Worm (Caenorhabditis elegans) whole organism, L4 larva: ENCODE measurements around the gene W06G6.9.

Source experiments
- F10B5.3 ChIP-seq: sonication (generic microtip); optimal IDR thresholded peaks from 2 replicates; lab custom pipeline; 2016; ENCODE audit warnings: mild to moderate bottlenecking, missing genetic modification characterization, missing compliant biosample characterization
- F49E8.2 ChIP-seq: sonication (generic microtip); optimal IDR thresholded peaks from 2 replicates; lab custom pipeline; 2016; ENCODE audit warnings: missing compliant biosample characterization, mild to moderate bottlenecking, missing genetic modification characterization, borderline replicate concordance
- Y75B8A.6 ChIP-seq: fragments of 200-800 bp; sonication (Bioruptor generic); IDR thresholded peaks from 2 replicates; pipeline ENCODE4 v1.3.6; 2022; ENCODE audit warnings: missing genetic modification reagents, missing genetic modification characterization, missing compliant biosample characterization
- ZK337.2 ChIP-seq: fragments of 200-800 bp; sonication (Bioruptor generic); IDR thresholded peaks from 2 replicates; pipeline ENCODE4 v1.3.6; 2022; ENCODE audit warnings: missing genetic modification reagents, missing genetic modification characterization, missing compliant biosample characterization
- aha-1 ChIP-seq: fragments of 150-350 bp; peaks from one replicate; lab custom pipeline; 2014; ENCODE audit warnings: missing biosample characterization, missing genetic modification characterization
- aly-2 ChIP-seq: sonication (generic microtip); optimal IDR thresholded peaks from 2 replicates; lab custom pipeline; 2018; ENCODE audit warnings: missing biosample characterization, missing genetic modification characterization
- arid-1 ChIP-seq: fragments of 200-800 bp; sonication (Bioruptor generic); conservative IDR thresholded peaks from 2 replicates; pipeline ENCODE4 v1.3.6; 2022; ENCODE audit warnings: missing genetic modification reagents, missing genetic modification characterization, missing compliant biosample characterization
- ceh-32 ChIP-seq: sonication (generic microtip); optimal IDR thresholded peaks from 2 replicates; lab custom pipeline; 2016; ENCODE audit warnings: mild to moderate bottlenecking, missing genetic modification characterization, missing compliant biosample characterization; ENCODE audit not compliant: poor library complexity
- ceh-62 ChIP-seq: sonication (generic microtip); optimal IDR thresholded peaks from 2 replicates; lab custom pipeline; 2017; ENCODE audit warnings: missing biosample characterization, missing genetic modification characterization
- ctbp-1 ChIP-seq: fragments of 200-800 bp; sonication (Bioruptor generic); IDR thresholded peaks from 2 replicates; pipeline ENCODE4 v1.3.6; 2022; ENCODE audit warnings: missing genetic modification reagents, missing genetic modification characterization, missing compliant biosample characterization
- daf-12 ChIP-seq: fragments of 150-350 bp; optimal IDR thresholded peaks from 2 replicates; lab custom pipeline; 2014; ENCODE audit warnings: missing biosample characterization, missing genetic modification reagents, missing genetic modification characterization
- daf-16 ChIP-seq, 3 experiments: sonication (generic microtip); optimal IDR thresholded peaks; 2 replicates each; lab custom pipeline; 2016 to 2017; ENCODE audit warnings: missing genetic modification characterization in 3 of 3, missing genetic modification reagents in 3 of 3, mild to moderate bottlenecking in 2 of 3, missing compliant biosample characterization in 2 of 3, missing biosample characterization in 1 of 3, moderate library complexity in 1 of 3
- daf-19 ChIP-seq: fragments of 200-800 bp; sonication (Bioruptor generic); conservative IDR thresholded peaks from 2 replicates; pipeline ENCODE4 v1.3.6; 2022; ENCODE audit warnings: missing genetic modification characterization, missing compliant biosample characterization
- dpl-1 ChIP-seq: fragments of 150-350 bp; optimal IDR thresholded peaks from 2 replicates; lab custom pipeline; 2014; ENCODE audit warnings: missing biosample characterization, missing genetic modification reagents, missing genetic modification characterization
- duxl-1 ChIP-seq: sonication (generic microtip); optimal IDR thresholded peaks from 2 replicates; lab custom pipeline; 2016; ENCODE audit warnings: mild to moderate bottlenecking, missing genetic modification characterization, moderate library complexity, missing compliant biosample characterization; ENCODE audit not compliant: poor library complexity
- egl-43 ChIP-seq: fragments of 200-800 bp; sonication (Bioruptor generic); IDR thresholded peaks from 2 replicates; pipeline ENCODE4 v1.3.6; 2022; ENCODE audit warnings: missing genetic modification reagents, missing genetic modification characterization, missing compliant biosample characterization
- fos-1 ChIP-seq: fragments of 150-350 bp; optimal IDR thresholded peaks from 2 replicates; lab custom pipeline; 2014; ENCODE audit warnings: missing biosample characterization, missing genetic modification characterization
- gei-8 ChIP-seq: fragments of 200-800 bp; sonication (Bioruptor generic); optimal IDR thresholded peaks from 2 replicates; lab custom pipeline; 2018; ENCODE audit warnings: mild to moderate bottlenecking, missing genetic modification characterization, missing compliant biosample characterization
- hif-1 ChIP-seq, 2 experiments: sonication (generic microtip); optimal IDR thresholded peaks; 2 replicates each; lab custom pipeline; 2016 to 2017; ENCODE audit warnings: missing compliant biosample characterization in 2 of 2, missing genetic modification characterization in 2 of 2, missing genetic modification reagents in 2 of 2, missing genotype in 2 of 2, mild to moderate bottlenecking in 1 of 2
- hlh-11 ChIP-seq: fragments of 200-800 bp; sonication (Bioruptor generic); optimal IDR thresholded peaks from 2 replicates; lab custom pipeline; 2018; ENCODE audit warnings: mild to moderate bottlenecking, missing genetic modification characterization, missing compliant biosample characterization
- lin-38 ChIP-seq: fragments of 200-800 bp; sonication (Bioruptor generic); IDR thresholded peaks from 2 replicates; pipeline ENCODE4 v1.3.6; 2022; ENCODE audit warnings: missing genetic modification reagents, missing genetic modification characterization, missing compliant biosample characterization
- lin-39 ChIP-seq: fragments of 150-350 bp; optimal IDR thresholded peaks from 2 replicates; lab custom pipeline; 2014; ENCODE audit warnings: missing biosample characterization, missing genetic modification reagents, missing genetic modification characterization
- lir-3 ChIP-seq: sonication (generic microtip); optimal IDR thresholded peaks from 2 replicates; lab custom pipeline; 2016; ENCODE audit warnings: mild to moderate bottlenecking, missing genetic modification characterization, missing compliant biosample characterization
- madf-9 ChIP-seq: fragments of 200-800 bp; sonication (Bioruptor generic); conservative IDR thresholded peaks from 2 replicates; pipeline ENCODE4 v1.3.6; 2022; ENCODE audit warnings: missing genetic modification reagents, missing genetic modification characterization, missing compliant biosample characterization
- mdt-29 ChIP-seq: fragments of 200-800 bp; sonication (Bioruptor generic); IDR thresholded peaks from 2 replicates; pipeline ENCODE4 v1.3.6; 2022; ENCODE audit warnings: missing genetic modification reagents, missing genetic modification characterization, missing compliant biosample characterization
- nhr-10 ChIP-seq: fragments of 150-350 bp; optimal IDR thresholded peaks from 2 replicates; lab custom pipeline; 2014; ENCODE audit warnings: missing biosample characterization, missing genetic modification characterization
- nhr-102 ChIP-seq: sonication (generic microtip); optimal IDR thresholded peaks from 2 replicates; lab custom pipeline; 2016; ENCODE audit warnings: mild to moderate bottlenecking, missing genetic modification characterization, moderate library complexity, missing compliant biosample characterization
- nhr-11 ChIP-seq: fragments of 150-350 bp; optimal IDR thresholded peaks from 2 replicates; lab custom pipeline; 2014; ENCODE audit warnings: missing biosample characterization, missing genetic modification characterization
- nhr-111 ChIP-seq: fragments of 200-800 bp; sonication (Bioruptor generic); optimal IDR thresholded peaks from 2 replicates; lab custom pipeline; 2018; ENCODE audit warnings: mild to moderate bottlenecking, missing genetic modification characterization, missing compliant biosample characterization
- nhr-42 ChIP-seq: fragments of 200-800 bp; sonication (Bioruptor generic); IDR thresholded peaks from 2 replicates; pipeline ENCODE4 v1.3.6; 2022; ENCODE audit warnings: missing genetic modification characterization, missing compliant biosample characterization
- nhr-77 ChIP-seq: fragments of 150-350 bp; optimal IDR thresholded peaks from 2 replicates; lab custom pipeline; 2014; ENCODE audit warnings: missing biosample characterization, missing genetic modification characterization
- pqm-1 ChIP-seq: sonication (generic microtip); optimal IDR thresholded peaks from 2 replicates; lab custom pipeline; 2017; ENCODE audit warnings: missing biosample characterization, missing genetic modification characterization
- sdz-12 ChIP-seq: fragments of 200-800 bp; sonication (Bioruptor generic); optimal IDR thresholded peaks from 2 replicates; lab custom pipeline; 2018; ENCODE audit warnings: mild to moderate bottlenecking, missing genetic modification characterization, missing compliant biosample characterization
- unc-39 ChIP-seq: sonication (generic microtip); optimal IDR thresholded peaks from 2 replicates; lab custom pipeline; 2017; ENCODE audit warnings: missing biosample characterization, missing genetic modification characterization
- unc-62 ChIP-seq, 3 experiments: fragments of 150-350 bp in 1 of 3; sonication (generic microtip); optimal IDR thresholded peaks in 2 of 3; peaks in 1 of 3; 1 replicate in 1 of 3; 2 replicates in 2 of 3; lab custom pipeline; 2014 to 2017; ENCODE audit warnings: missing biosample characterization in 3 of 3, missing genetic modification characterization in 3 of 3, missing genetic modification reagents in 3 of 3, missing genotype in 1 of 3
- ztf-11 ChIP-seq: fragments of 150-350 bp; optimal IDR thresholded peaks from 2 replicates; lab custom pipeline; 2014; ENCODE audit warnings: missing biosample characterization, missing genetic modification characterization

W06G6.9 gene

DNA sequence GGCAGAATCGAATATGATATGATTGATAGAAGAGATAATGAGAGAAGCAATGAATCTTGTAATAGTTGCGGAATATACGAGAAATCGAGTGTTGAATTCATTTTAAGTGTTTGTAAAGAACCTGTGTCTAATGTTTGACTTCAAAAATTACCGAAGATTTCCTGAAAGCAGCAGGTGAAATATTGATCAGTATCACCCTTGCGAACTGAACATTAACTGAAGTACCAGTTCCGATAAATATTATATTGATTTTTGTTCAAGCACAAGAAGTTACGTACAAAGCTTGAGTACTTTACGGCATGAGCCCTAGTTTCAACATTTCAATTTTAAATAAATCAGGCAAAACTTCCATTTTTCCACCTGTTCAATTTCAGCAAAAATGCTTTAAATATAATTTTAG, 33.0 kb upstream of the W06G6.9 start, which contains the start of gene srz-103:
TSS of gene srz-103 (minus strand) at position 101 of the 400 bp plus-strand sequence.
- no peak for TF ChIP-seq dpl-1 (GFP tag; lab: Kevin White, UChicago)
- TF ChIP-seq hif-1 (tag; optimal IDR thresholded peaks at IDR 0.05; lab: Kevin White, UChicago) = no peak
- TF ChIP-seq ceh-32 = no peak
- TF ChIP-seq, all 104 proteins: peak for 0

DNA sequence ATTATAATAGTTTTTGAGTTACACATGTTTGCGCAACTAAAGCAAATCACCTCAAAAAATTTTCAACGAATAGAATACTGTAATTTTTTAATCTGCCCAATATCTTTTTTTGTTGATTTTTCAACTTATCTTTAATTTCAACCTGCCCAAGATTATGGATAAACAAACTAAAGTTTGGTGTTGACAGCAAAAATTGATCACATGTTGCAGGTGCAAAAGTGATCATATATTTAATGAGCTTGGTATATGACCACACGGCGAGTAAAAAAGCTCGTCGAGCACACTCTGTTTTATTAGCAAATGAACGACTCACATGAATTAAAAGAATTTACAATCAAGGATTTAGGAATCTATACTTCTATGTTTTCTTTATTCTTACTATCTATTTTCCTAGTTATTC, 29.3 kb upstream of the W06G6.9 start, which contains the start of gene srz-1:
TSS of gene srz-1 (plus strand) at position 301 of the 400 bp plus-strand sequence.
- no peak for TF ChIP-seq ZK337.2 (GFP tag; lab: Robert Waterston, UW)
- no peak for TF ChIP-seq pqm-1 (tag; lab: Kevin White, UChicago)
- no peak for TF ChIP-seq ceh-62
- no peak for TF ChIP-seq daf-16 (GFP tag; optimal IDR thresholded peaks at IDR 0.05; lab: Kevin White, UChicago)
- TF ChIP-seq daf-16 (tag; optimal IDR thresholded peaks at IDR 0.05; lab: Kevin White, UChicago) = no peak
- TF ChIP-seq F49E8.2 (tag; lab: Kevin White, UChicago) = no peak
- no peak for TF ChIP-seq daf-12 (tag; lab: Kevin White, UChicago)
- TF ChIP-seq nhr-102 (tag; lab: Kevin White, UChicago) = no peak
- no peak for TF ChIP-seq unc-62 (GFP tag; optimal IDR thresholded peaks at IDR 0.05 in 1 of 2; lab: Kevin White, UChicago)
- TF ChIP-seq unc-62 (tag; optimal IDR thresholded peaks at IDR 0.05; lab: Kevin White, UChicago) = no peak
- TF ChIP-seq Y75B8A.6 (GFP tag; lab: Robert Waterston, UW) = no peak
- no peak for TF ChIP-seq lin-38 (GFP tag; lab: Robert Waterston, UW)
- TF ChIP-seq lin-39 (tag; lab: Kevin White, UChicago) = no peak
- no peak for TF ChIP-seq nhr-42 (GFP tag; lab: Robert Waterston, UW)
- no peak for TF ChIP-seq ztf-11 (tag; lab: Kevin White, UChicago)
- TF ChIP-seq, all 104 proteins: peak for 0

ce11 chrV:16674399-16674798, 28.1 kb upstream of the W06G6.9 start:
- TF ChIP-seq unc-62 (GFP tag; optimal IDR thresholded peaks at IDR 0.05 in 1 of 2; lab: Kevin White, UChicago) (peak in 1 of 2 experiments; percentile 80), unc-62 (tag; optimal IDR thresholded peaks at IDR 0.05; lab: Kevin White, UChicago) (no peak), aha-1 (tag; lab: Kevin White, UChicago) (peak; percentile 91), nhr-111 (GFP tag; lab: Kevin White, UChicago) (no peak)

DNA sequence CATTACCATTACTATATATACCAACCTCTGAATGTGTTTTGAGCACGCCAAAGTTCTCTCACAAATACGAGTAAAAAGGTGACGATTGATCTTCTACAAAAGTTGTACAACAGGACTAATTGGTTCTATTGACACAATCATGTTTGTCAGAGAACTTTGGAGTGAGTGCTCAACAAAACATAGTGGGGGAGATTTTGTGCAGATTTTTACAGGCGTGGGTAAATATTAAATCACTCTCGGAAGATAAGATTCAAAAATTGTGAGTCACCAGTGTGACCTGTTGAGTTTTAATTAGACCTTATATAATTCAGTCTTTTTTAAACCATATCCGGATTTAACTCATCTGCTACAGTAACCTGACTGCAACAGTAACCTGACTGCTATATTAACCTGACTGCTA, 25.9 kb upstream of the W06G6.9 start, which contains the start of gene F14F8.8:
TSS of gene F14F8.8 (minus strand) at position 101 of the 400 bp plus-strand sequence.
- TF ChIP-seq nhr-77 (no peak), daf-19 (GFP tag; lab: Robert Waterston, UW) (no peak), lir-3 (tag; lab: Kevin White, UChicago) (no peak), fos-1 (tag; lab: Kevin White, UChicago) (no peak), sdz-12 (GFP tag; lab: Kevin White, UChicago) (no peak), ceh-32 (no peak), nhr-102 (tag; lab: Kevin White, UChicago) (no peak), mdt-29 (GFP tag; lab: Robert Waterston, UW) (no peak), F10B5.3 (tag; lab: Kevin White, UChicago) (no peak)

DNA sequence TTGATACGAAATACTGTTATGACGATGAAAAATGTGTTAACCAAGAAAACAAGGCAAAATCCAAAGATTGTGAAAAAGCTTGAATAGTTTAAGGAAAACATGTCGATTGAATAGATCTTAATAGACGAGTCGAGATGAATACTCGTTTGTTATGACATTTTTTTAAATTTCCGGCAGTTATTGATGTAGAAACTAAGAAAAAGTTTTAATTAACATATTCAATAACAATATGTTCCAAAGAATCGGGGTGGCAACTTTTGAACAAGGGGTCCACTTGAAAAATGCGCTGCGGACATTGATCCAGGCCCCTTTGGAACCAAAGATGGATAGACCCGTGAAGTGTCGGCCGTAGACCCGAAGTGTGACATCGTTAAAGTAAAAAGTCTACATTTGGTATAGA, 24.9 kb upstream of the W06G6.9 start, which contains the start of gene str-61:
TSS of gene str-61 (minus strand) at position 101 of the 400 bp plus-strand sequence.
- no peak for TF ChIP-seq dpl-1 (GFP tag; lab: Kevin White, UChicago)
- TF ChIP-seq gei-8 = no peak
- TF ChIP-seq aha-1 (tag; lab: Kevin White, UChicago) = peak; percentile 6

DNA sequence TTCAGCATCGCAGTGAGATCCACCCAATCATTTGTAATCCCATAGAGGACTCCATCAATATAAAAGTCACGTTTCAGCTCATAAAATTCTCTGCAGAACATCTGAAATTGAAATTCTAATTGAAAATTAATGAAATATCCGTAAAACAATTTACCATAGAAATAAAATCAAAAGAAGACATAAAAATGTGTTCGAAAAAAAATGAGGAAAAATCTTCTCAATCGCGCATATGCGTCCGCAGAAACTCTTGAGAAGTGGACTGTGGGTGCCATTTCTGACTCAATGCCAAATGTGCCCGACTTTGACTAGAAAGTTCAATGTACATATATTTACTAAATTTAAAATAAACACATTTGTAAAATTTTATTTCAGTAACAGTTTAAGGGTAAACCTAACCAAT, 22.2 kb upstream of the W06G6.9 start, which contains the start of gene F14F8.9:
TSS of gene F14F8.9 (minus strand) at position 101 of the 400 bp plus-strand sequence.
- TF ChIP-seq aly-2 (tag; lab: Kevin White, UChicago) = no peak
- TF ChIP-seq hlh-11 = no peak
- no peak for TF ChIP-seq F10B5.3 (tag; lab: Kevin White, UChicago)
- TF ChIP-seq egl-43 (GFP tag; lab: Robert Waterston, UW) = no peak
- no peak for TF ChIP-seq pqm-1 (tag; lab: Kevin White, UChicago)
- TF ChIP-seq nhr-10 (tag; lab: Kevin White, UChicago) = no peak
- TF ChIP-seq ceh-62 = no peak
- no peak for TF ChIP-seq duxl-1 (tag; lab: Kevin White, UChicago)
- no peak for TF ChIP-seq ctbp-1 (GFP tag; lab: Robert Waterston, UW)
- TF ChIP-seq nhr-11 (tag; lab: Kevin White, UChicago) = no peak
- no peak for TF ChIP-seq unc-39 (tag; lab: Kevin White, UChicago)
- TF ChIP-seq arid-1 = no peak
- TF ChIP-seq madf-9 (GFP tag; lab: Robert Waterston, UW) = no peak
